Fruit fly (Drosophila melanogaster): ENCODE results near the gene btn.

The btn gene

DNA sequence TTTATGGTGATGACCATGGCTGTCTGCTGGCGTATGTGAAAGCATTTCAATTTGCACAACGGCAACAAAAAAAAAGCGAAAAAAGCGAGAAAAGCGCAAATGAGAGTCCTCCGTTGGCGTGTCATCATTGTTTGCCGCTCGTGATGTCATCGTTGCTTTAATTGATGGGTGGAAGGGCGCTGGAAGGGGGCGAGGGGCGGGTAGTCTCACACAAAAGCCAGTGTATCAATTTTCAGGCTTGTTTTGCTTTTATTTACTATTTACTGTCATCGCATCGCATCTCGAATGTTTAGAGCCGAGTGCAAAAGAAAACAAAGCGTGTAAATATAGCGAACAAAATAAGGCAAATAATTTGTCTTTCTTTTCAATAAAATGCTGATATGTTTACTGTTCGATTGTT is 2.9 kb upstream of the btn start (continued):
- TF ChIP-seq pan (optimal IDR thresholded peaks at IDR 0.05) = no peak
- peak in 1 of 2 experiments; percentile 50 for TF ChIP-seq pan (GFP tag; optimal IDR thresholded peaks at IDR 0.05 in 1 of 2, IDR thresholded peaks at IDR 0.05 in 1 of 2)
- no peak for TF ChIP-seq CG3995 (GFP tag; optimal IDR thresholded peaks at IDR 0.05)
- no peak for TF ChIP-seq Doc2 (GFP tag; IDR thresholded peaks at IDR 0.05)
- TF ChIP-seq Hmr (GFP tag; optimal IDR thresholded peaks at IDR 0.05) = peak; percentile 4
- TF ChIP-seq CG17612 (GFP tag; IDR thresholded peaks at IDR 0.05) = no peak
- no peak for TF ChIP-seq fd102C (GFP tag; optimal IDR thresholded peaks at IDR 0.05)
- TF ChIP-seq Meics (GFP tag; optimal IDR thresholded peaks at IDR 0.05) = peak; percentile 18
- TF ChIP-seq tgo (GFP tag; IDR thresholded peaks at IDR 0.05) = no peak
- TF ChIP-seq trh (GFP tag; optimal IDR thresholded peaks at IDR 0.05) = no peak
- peak; percentile 13 for TF ChIP-seq odd (GFP tag; optimal IDR thresholded peaks at IDR 0.05)
- no peak for TF ChIP-seq CG11560 (tag; IDR thresholded peaks at IDR 0.05)
- no peak for TF ChIP-seq Hr3 (GFP tag; optimal IDR thresholded peaks at IDR 0.05)
- TF ChIP-seq CG14441 (GFP tag; IDR thresholded peaks at IDR 0.05) = no peak
- TF ChIP-seq Opbp (GFP tag; IDR thresholded peaks at IDR 0.05; ENCODE audit: partially characterized antibody) = no peak
- TF ChIP-seq CG8290 (GFP tag; optimal IDR thresholded peaks at IDR 0.05) = no peak
- peak in 1 of 2 experiments; percentile 63 for TF ChIP-seq CG8290 (tag; optimal IDR thresholded peaks at IDR 0.05)
- no peak for TF ChIP-seq Spps (tag; optimal IDR thresholded peaks at IDR 0.05)
- TF ChIP-seq da (GFP tag; optimal IDR thresholded peaks at IDR 0.05) = no peak
- no peak for TF ChIP-seq CG10274 (GFP tag; optimal IDR thresholded peaks at IDR 0.05)
- TF ChIP-seq ssp (GFP tag; IDR thresholded peaks at IDR 0.05) = no peak
- no peak for TF ChIP-seq Elba2 (GFP tag; optimal IDR thresholded peaks at IDR 0.05)
- TF ChIP-seq CG17802 (tag; optimal IDR thresholded peaks at IDR 0.05) = peak; percentile 26
- TF ChIP-seq repo (GFP tag; optimal IDR thresholded peaks at IDR 0.05) = no peak
- peak; percentile 15 for TF ChIP-seq CG7556 (GFP tag; optimal IDR thresholded peaks at IDR 0.05)
- peak; percentile 5 for TF ChIP-seq CG7839 (tag; optimal IDR thresholded peaks at IDR 0.05)
- TF ChIP-seq CG2202 (tag; optimal IDR thresholded peaks at IDR 0.05) = peak; percentile 44
- peak in 1 of 2 experiments; percentile 72 for TF ChIP-seq bsh (GFP tag; optimal IDR thresholded peaks at IDR 0.05)
- no peak for TF ChIP-seq CG16813 (GFP tag; IDR thresholded peaks at IDR 0.05; ENCODE audit: partially characterized antibody)
- TF ChIP-seq Asciz (GFP tag; optimal IDR thresholded peaks at IDR 0.05) = peak; percentile 85
- TF ChIP-seq al (GFP tag; IDR thresholded peaks at IDR 0.05) = no peak
- TF ChIP-seq sd (tag; optimal IDR thresholded peaks at IDR 0.05) = no peak
- TF ChIP-seq gce (GFP tag; IDR thresholded peaks at IDR 0.05) = 0 out of 3 replicates have a peak, but pooled peaks have one; percentile 52
- peak; percentile 60 for TF ChIP-seq CG1233 (GFP tag; optimal IDR thresholded peaks at IDR 0.05)
- TF ChIP-seq BEAF-32 (GFP tag; optimal IDR thresholded peaks at IDR 0.05) = no peak
- TF ChIP-seq CG18011 (GFP tag; optimal IDR thresholded peaks at IDR 0.05) = no peak
- peak; percentile 65 for TF ChIP-seq CG2678 (tag; optimal IDR thresholded peaks at IDR 0.05)
- TF ChIP-seq CG8765 (GFP tag; IDR thresholded peaks at IDR 0.05) = no peak
- no peak for TF ChIP-seq Ptx1 (GFP tag; IDR thresholded peaks at IDR 0.05)
- TF ChIP-seq CG6683 (GFP tag; optimal IDR thresholded peaks at IDR 0.05) = no peak
- no peak for TF ChIP-seq HLHmδ (GFP tag; optimal IDR thresholded peaks at IDR 0.05)
- no peak for TF ChIP-seq CG30403 (GFP tag; optimal IDR thresholded peaks at IDR 0.05)
- no peak for TF ChIP-seq esg (GFP tag; conservative IDR thresholded peaks at IDR 0.05)
- TF ChIP-seq NfI (GFP tag; optimal IDR thresholded peaks at IDR 0.05) = no peak
- peak; percentile 22 for TF ChIP-seq CG4707 (GFP tag; optimal IDR thresholded peaks at IDR 0.05)
- peak; percentile 51 for TF ChIP-seq crol (GFP tag; IDR thresholded peaks at IDR 0.05)
- TF ChIP-seq sens-2 (GFP tag; IDR thresholded peaks at IDR 0.05) = no peak
- no peak for TF ChIP-seq CG11696 (GFP tag; IDR thresholded peaks at IDR 0.05)
- TF ChIP-seq dati (GFP tag; IDR thresholded peaks at IDR 0.05) = no peak
- TF ChIP-seq CG14014 (GFP tag; IDR thresholded peaks at IDR 0.05) = no peak
- TF ChIP-seq sob (GFP tag; IDR thresholded peaks at IDR 0.05) = peak; percentile 10; the same call in 1 of the 2 replicates
- TF ChIP-seq Eip74EF (GFP tag; optimal IDR thresholded peaks at IDR 0.05) = peak in 1 of 2 experiments; percentile 47

Measured in whole organism, embryonic.